Worm (Caenorhabditis elegans): Measurements from ENCODE around the gene srz-100.

- no peak for TF ChIP-seq aha-1 (tag; optimal IDR thresholded peaks at IDR 0.05)
- no peak for TF ChIP-seq ztf-11 (tag; optimal IDR thresholded peaks at IDR 0.05)
- no peak for TF ChIP-seq ama-1 (optimal IDR thresholded peaks at IDR 0.05)
- TF ChIP-seq egl-27 (tag; optimal IDR thresholded peaks at IDR 0.05) = no peak
- TF ChIP-seq ces-1 (GFP tag; optimal IDR thresholded peaks at IDR 0.05) = no peak
- TF ChIP-seq unc-98 (GFP tag; IDR thresholded peaks at IDR 0.05) = no peak
- no peak for TF ChIP-seq lin-14 (GFP tag; optimal IDR thresholded peaks at IDR 0.05)
- TF ChIP-seq pqm-1 (tag; optimal IDR thresholded peaks at IDR 0.05) = no peak
Measured at ce11 chrV:16742123-16742522, 10.4 kb downstream of the srz-100 start, which contains the start of gene T25E12.6.
